Worm (Caenorhabditis elegans) whole organism, L2 larva: ENCODE data around the gene srd-51.

ENCODE experiments used
- R02D3.7 ChIP-seq: fragments of 150-350 bp; optimal IDR thresholded peaks from 2 replicates; lab custom pipeline; 2014; ENCODE audit warnings: missing biosample characterization, missing genetic modification characterization
- ama-1 ChIP-seq: fragments of 150-350 bp; optimal IDR thresholded peaks from 2 replicates; lab custom pipeline; 2018; ENCODE audit warnings: inconsistent platforms
- blmp-1 ChIP-seq: sonication (generic microtip); optimal IDR thresholded peaks from 2 replicates; lab custom pipeline; 2017; ENCODE audit warnings: missing genetic modification characterization, mild to moderate bottlenecking, missing compliant biosample characterization, antibody characterized with exemption, moderate library complexity; ENCODE audit not compliant: insufficient read depth
- ceh-82 ChIP-seq: fragments of 150-350 bp; optimal IDR thresholded peaks from 2 replicates; lab custom pipeline; 2014; ENCODE audit warnings: missing biosample characterization, missing genetic modification characterization
- egl-27 ChIP-seq: sonication (generic microtip); optimal IDR thresholded peaks from 3 replicates; lab custom pipeline; 2017; ENCODE audit warnings: missing biosample characterization, missing genetic modification reagents, missing genetic modification characterization
- nhr-23 ChIP-seq: fragments of 150-350 bp; optimal IDR thresholded peaks from 2 replicates; lab custom pipeline; 2014; ENCODE audit warnings: missing biosample characterization, missing genetic modification reagents, missing genetic modification characterization

- TF ChIP-seq ama-1 (lab: Kevin White, UChicago) = no peak
- no peak for TF ChIP-seq R02D3.7
- no peak for TF ChIP-seq ceh-82 (tag; lab: Kevin White, UChicago)
- no peak for TF ChIP-seq nhr-23
- TF ChIP-seq egl-27 (tag; lab: Kevin White, UChicago) = no peak
- TF ChIP-seq blmp-1 (tag; lab: Kevin White, UChicago) = no peak
Measured at ce11 chrX:13532424-13533309, 48.0 kb upstream of the srd-51 start, which contains the start of gene acr-12.
